Worm (Caenorhabditis elegans): ENCODE data around the gene ZK470.1.

DNA sequence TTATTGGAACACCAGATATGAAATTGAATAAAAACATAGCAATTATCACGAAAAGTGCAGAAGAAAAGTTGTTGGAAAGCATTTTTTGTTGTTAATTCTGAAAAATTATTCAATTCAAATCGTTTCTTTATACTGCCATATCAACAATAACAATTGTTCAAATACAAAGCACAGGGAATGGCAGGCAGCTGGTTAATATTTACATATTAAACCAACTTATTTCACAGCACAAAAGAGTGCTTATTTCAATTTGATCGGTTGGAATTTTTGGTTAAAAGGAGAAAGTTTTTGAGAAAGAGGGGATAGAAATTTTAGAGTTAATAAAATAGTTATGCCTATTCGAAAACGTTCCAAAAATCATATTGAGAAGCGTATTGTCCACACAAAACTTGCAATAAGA is 42.6 kb upstream of the ZK470.1 start, which contains the start of gene F09F9.3:
- TF ChIP-seq daf-16 (GFP tag; optimal IDR thresholded peaks at IDR 0.05) (no peak), daf-16 (tag; optimal IDR thresholded peaks at IDR 0.05) (no peak), egl-27 (tag; optimal IDR thresholded peaks at IDR 0.05) (no peak), nhr-10 (tag; optimal IDR thresholded peaks at IDR 0.05) (no peak), nhr-42 (GFP tag; IDR thresholded peaks at IDR 0.05) (no peak), ztf-11 (tag; optimal IDR thresholded peaks at IDR 0.05) (no peak), saeg-2 (GFP tag; IDR thresholded peaks at IDR 0.05) (no peak), ceh-82 (tag; optimal IDR thresholded peaks at IDR 0.05) (no peak), pha-4 (GFP tag; IDR thresholded peaks at IDR 0.05) (no peak), pha-4 (tag; optimal IDR thresholded peaks at IDR 0.05) (no peak), snpc-4 (tag; optimal IDR thresholded peaks at IDR 0.05) (no peak), duxl-1 (tag; optimal IDR thresholded peaks at IDR 0.05; ENCODE audit: poor library complexity) (no peak), set-16 (GFP tag; IDR thresholded peaks at IDR 0.05) (no peak), Y48G9A.11 (GFP tag; IDR thresholded peaks at IDR 0.05) (no peak), ceh-32 (tag; optimal IDR thresholded peaks at IDR 0.05; ENCODE audit: poor library complexity) (no peak), dmd-9 (GFP tag; IDR thresholded peaks at IDR 0.05) (no peak)
